Fruit fly (Drosophila melanogaster): Measurements from ENCODE around the gene Gba1b.

DNA sequence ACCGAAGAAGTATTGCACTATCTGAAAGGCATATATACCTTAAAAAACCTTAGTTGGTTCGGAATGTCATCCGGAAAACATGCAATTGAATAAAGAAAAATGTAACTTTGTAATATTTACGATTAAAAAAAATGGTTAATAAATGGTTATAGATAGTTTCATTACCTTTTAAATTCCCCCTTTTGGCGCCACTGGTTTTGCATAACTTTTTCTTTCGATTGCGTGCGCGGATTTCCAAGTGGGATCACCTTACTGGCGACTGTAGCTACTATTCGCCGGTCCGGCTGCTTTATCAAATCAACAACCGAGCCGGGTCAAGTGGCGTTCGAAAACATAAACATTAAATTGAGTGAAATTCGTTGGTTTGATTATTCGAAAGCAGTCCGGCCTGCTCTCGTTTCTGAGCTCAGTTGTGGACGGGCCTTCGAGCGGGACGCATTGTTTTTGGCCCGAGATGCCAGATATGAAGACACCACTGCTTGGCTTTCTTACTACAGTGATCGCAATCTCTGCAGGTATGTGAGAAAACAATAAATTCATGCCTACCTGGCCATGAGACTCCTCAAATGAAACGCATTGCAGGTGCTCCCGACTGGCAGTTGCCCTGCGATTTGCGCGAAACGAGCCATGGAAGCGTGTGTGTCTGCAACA, at the start of gene Gba1b:
- TF ChIP-seq psq (optimal IDR thresholded peaks at IDR 0.05) (no peak), pan (optimal IDR thresholded peaks at IDR 0.05) (no peak), CG8478 (optimal IDR thresholded peaks at IDR 0.05) (no peak), EcR (GFP tag; optimal IDR thresholded peaks at IDR 0.05) (no peak)
